Fruit fly (Drosophila melanogaster) Kc167 (cell line): ENCODE results near the gene tim.

ENCODE experiments used
- Myc ChIP-seq: fragments of >200 bp; optimal IDR thresholded peaks from 2 replicates; lab custom pipeline; 2017; ENCODE audit warnings: missing external identifiers
- h ChIP-seq: fragments of >200 bp; optimal IDR thresholded peaks from 3 replicates; lab custom pipeline; 2018; ENCODE audit warnings: missing external identifiers
- insv ChIP-seq: fragments of >200 bp; optimal IDR thresholded peaks from 3 replicates; lab custom pipeline; 2018; ENCODE audit warnings: missing external identifiers
- psq ChIP-seq: fragments of >200 bp; optimal IDR thresholded peaks from 2 replicates; lab custom pipeline; 2017; ENCODE audit warnings: missing external identifiers
- ttk ChIP-seq: sonication (Bioruptor generic); optimal IDR thresholded peaks from 2 replicates; lab custom pipeline; 2017; ENCODE audit warnings: missing external identifiers

DNA sequence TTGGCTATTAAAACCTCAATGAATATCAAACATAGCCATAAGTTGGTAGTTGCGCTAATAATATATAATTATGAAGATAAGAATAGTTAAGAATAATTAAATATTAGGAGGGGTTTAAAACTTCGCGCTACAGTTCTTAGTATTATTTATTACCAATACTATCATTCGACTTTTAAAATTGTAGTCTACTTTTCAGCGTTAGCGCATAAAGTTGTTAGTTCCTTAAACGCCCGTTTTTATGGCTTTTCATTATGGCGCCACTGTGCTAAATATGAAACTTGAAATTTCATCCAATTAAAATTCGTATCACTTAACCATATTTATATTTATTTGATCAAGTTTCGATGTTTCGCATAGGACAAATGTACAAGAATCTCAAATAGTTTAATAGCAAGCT, 27.5 kb downstream of the tim start:
- TF ChIP-seq insv (lab: Kevin White, UChicago): no peak
- no peak for TF ChIP-seq psq (lab: Kevin White, UChicago)
- no peak for TF ChIP-seq ttk (lab: Kevin White, UChicago)
- TF ChIP-seq Myc (lab: Kevin White, UChicago): no peak
- TF ChIP-seq h (lab: Kevin White, UChicago): no peak
